Worm (Caenorhabditis elegans): ENCODE data around the gene cbs-2.

DNA sequence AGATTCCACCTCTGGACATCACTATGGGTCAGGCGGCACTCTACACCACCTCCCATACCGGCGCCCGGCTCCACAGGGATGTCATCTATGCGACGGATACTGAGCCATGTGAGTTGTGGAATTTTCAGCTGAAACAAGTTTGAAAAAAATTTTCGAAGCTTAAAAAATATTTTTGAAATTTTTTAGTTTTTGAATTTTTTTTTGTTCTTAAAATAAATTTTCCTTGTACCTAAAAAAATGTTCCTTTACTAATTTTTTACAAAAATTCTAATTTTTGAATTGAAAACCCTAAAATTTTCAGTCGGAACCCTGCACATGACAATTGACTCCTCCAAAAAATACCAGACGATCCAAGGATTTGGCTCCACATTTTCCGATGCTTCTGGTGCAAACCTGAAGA, 45.6 kb downstream of the cbs-2 start:
- TF ChIP-seq ztf-11 (tag; optimal IDR thresholded peaks at IDR 0.05), result no peak
- TF ChIP-seq blmp-1 (tag; optimal IDR thresholded peaks at IDR 0.05), result no peak
- TF ChIP-seq unc-62 (GFP tag; optimal IDR thresholded peaks at IDR 0.05), result no peak

Measured in whole organism, L1 larva.